Worm (Caenorhabditis elegans) whole organism, L2 larva: ENCODE data around the gene F59B2.12.

ENCODE experiments used
- R02D3.7 ChIP-seq: fragments of 150-350 bp; optimal IDR thresholded peaks from 2 replicates; lab custom pipeline; 2014; ENCODE audit warnings: missing biosample characterization, missing genetic modification characterization
- ama-1 ChIP-seq: fragments of 150-350 bp; optimal IDR thresholded peaks from 2 replicates; lab custom pipeline; 2018; ENCODE audit warnings: inconsistent platforms

DNA sequence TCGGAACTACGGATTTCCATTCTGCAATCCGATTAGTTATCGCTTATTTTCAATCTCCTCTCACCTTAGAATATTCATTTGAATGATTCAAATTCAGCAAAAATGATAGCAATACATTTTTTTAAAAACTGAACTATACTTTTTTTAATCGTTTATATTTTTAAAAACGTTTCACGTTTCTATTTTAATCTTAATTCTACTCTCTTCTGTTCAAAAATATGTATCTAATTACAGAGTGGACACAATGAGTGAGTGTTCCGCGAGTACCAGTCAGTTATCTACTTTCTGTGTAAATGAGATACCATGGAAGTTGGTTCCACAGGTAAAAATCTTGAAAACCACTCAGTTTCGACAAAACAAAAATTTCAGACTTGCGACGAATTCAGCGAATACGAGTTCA lies 14.9 kb upstream of the F59B2.12 start, which contains the start of the genes F59B2.15 and zif-1:
- no peak for TF ChIP-seq R02D3.7
- no peak for TF ChIP-seq ama-1 (lab: Kevin White, UChicago)
